2 worm cellular contexts compared by ENCODE assay signal in genomic region chrII:13877994-13878393, ce11.
A peak's percentile ranks its signal among the peaks of the same experiment; 100 is the strongest.
TF ChIP-seq lines count a peak whose summit lies in the region.

No protein-coding gene starts in this region.

TF ChIP-seq in whole organism, L4 larva, 104 proteins besides CTCF, POLR2A, EP300 and RAD21:
- TF ChIP-seq egl-43 (GFP tag; IDR thresholded peaks at IDR 0.05; lab: Robert Waterston, UW) = 0 out of 2 replicates have a peak, but pooled peaks have one; percentile 61
- no peak for TF ChIP-seq fkh-10 (GFP tag; optimal IDR thresholded peaks at IDR 0.05; lab: Kevin White, UChicago)
- peak; percentile 88 for TF ChIP-seq aha-1 (tag; lab: Kevin White, UChicago)
- TF ChIP-seq nhr-102 (tag; optimal IDR thresholded peaks at IDR 0.05; lab: Kevin White, UChicago) = no peak
- no peak for TF ChIP-seq zip-2 (tag; optimal IDR thresholded peaks at IDR 0.05; lab: Kevin White, UChicago)
- no peak for TF ChIP-seq zag-1 (tag; optimal IDR thresholded peaks at IDR 0.05; lab: Kevin White, UChicago)
- peak; percentile 64 for TF ChIP-seq set-16 (GFP tag; IDR thresholded peaks at IDR 0.05; lab: Robert Waterston, UW)
- no peak for TF ChIP-seq lir-3 (tag; optimal IDR thresholded peaks at IDR 0.05; lab: Kevin White, UChicago)
- TF ChIP-seq F49E8.2 (tag; optimal IDR thresholded peaks at IDR 0.05; lab: Kevin White, UChicago; ENCODE audit: borderline replicate concordance) = no peak

TF ChIP-seq in whole organism, young adult, 124 proteins besides CTCF, POLR2A, EP300 and RAD21:
- TF ChIP-seq zfh-2 (GFP tag; conservative IDR thresholded peaks at IDR 0.05; lab: Robert Waterston, UW) (peak; percentile 69), madf-10 (tag; optimal IDR thresholded peaks at IDR 0.05; lab: Kevin White, UChicago) (no peak), aptf-3 (GFP tag; IDR thresholded peaks at IDR 0.05; lab: Robert Waterston, UW) (no peak), athp-1 (tag; optimal IDR thresholded peaks at IDR 0.05; lab: Kevin White, UChicago) (no peak), pha-4 (tag; optimal IDR thresholded peaks at IDR 0.05; lab: Kevin White, UChicago) (no peak), snpc-4 (GFP tag; optimal IDR thresholded peaks at IDR 0.05; lab: Kevin White, UChicago) (no peak), snpc-4 (tag; optimal IDR thresholded peaks at IDR 0.05; lab: Kevin White, UChicago) (no peak), ZK185.1 (tag; optimal IDR thresholded peaks at IDR 0.05; lab: Kevin White, UChicago; ENCODE audit: poor library complexity, severe bottlenecking) (no peak), let-607 (tag; optimal IDR thresholded peaks at IDR 0.05; lab: Kevin White, UChicago) (no peak)
TF ChIP-seq in whole organism, young adult: peak in this region for 1.
